Worm (Caenorhabditis elegans) whole organism, L4 larva: ENCODE data around the gene F01D5.3.

ENCODE experiments used
- ZK337.2 ChIP-seq: fragments of 200-800 bp; sonication (Bioruptor generic); IDR thresholded peaks from 2 replicates; pipeline ENCODE4 v1.3.6; 2022; ENCODE audit warnings: missing genetic modification reagents, missing genetic modification characterization, missing compliant biosample characterization
- ama-1 ChIP-seq: fragments of 150-350 bp; optimal IDR thresholded peaks from 2 replicates; lab custom pipeline; 2014; ENCODE audit warnings: inconsistent platforms, mixed read lengths
- ceh-82 ChIP-seq: sonication (generic microtip); optimal IDR thresholded peaks from 2 replicates; lab custom pipeline; 2017; ENCODE audit warnings: missing biosample characterization, missing genetic modification characterization
- daf-16 ChIP-seq, 3 experiments: sonication (generic microtip); optimal IDR thresholded peaks; 2 replicates each; lab custom pipeline; 2016 to 2017; ENCODE audit warnings: missing genetic modification characterization in 3 of 3, missing genetic modification reagents in 3 of 3, mild to moderate bottlenecking in 2 of 3, missing compliant biosample characterization in 2 of 3, missing biosample characterization in 1 of 3, moderate library complexity in 1 of 3
- dmd-9 ChIP-seq: fragments of 200-800 bp; sonication (Bioruptor generic); IDR thresholded peaks from 2 replicates; pipeline ENCODE4 v1.3.6; 2022; ENCODE audit warnings: missing genetic modification reagents, missing genetic modification characterization, missing compliant biosample characterization
- fkh-10 ChIP-seq: fragments of 150-350 bp; optimal IDR thresholded peaks from 2 replicates; lab custom pipeline; 2014; ENCODE audit warnings: missing biosample characterization, missing genetic modification reagents, missing genetic modification characterization
- lin-38 ChIP-seq: fragments of 200-800 bp; sonication (Bioruptor generic); IDR thresholded peaks from 2 replicates; pipeline ENCODE4 v1.3.6; 2022; ENCODE audit warnings: missing genetic modification reagents, missing genetic modification characterization, missing compliant biosample characterization
- lsy-2 ChIP-seq, 2 experiments: fragments of 150-350 bp in 1 of 2; sonication (generic microtip) in 1 of 2; optimal IDR thresholded peaks; 2 replicates each; lab custom pipeline; 2014 to 2017; ENCODE audit warnings: missing biosample characterization in 2 of 2, missing genetic modification characterization in 2 of 2
- nhr-10 ChIP-seq: fragments of 150-350 bp; optimal IDR thresholded peaks from 2 replicates; lab custom pipeline; 2014; ENCODE audit warnings: missing biosample characterization, missing genetic modification characterization
- nhr-6 ChIP-seq: fragments of 150-350 bp; optimal IDR thresholded peaks from 2 replicates; lab custom pipeline; 2014; ENCODE audit warnings: missing biosample characterization, missing genetic modification characterization
- nhr-76 ChIP-seq: fragments of 150-350 bp; optimal IDR thresholded peaks from 2 replicates; lab custom pipeline; 2014; ENCODE audit warnings: missing biosample characterization, missing genetic modification characterization
- skn-1 ChIP-seq: fragments of 150-350 bp; optimal IDR thresholded peaks from 2 replicates; lab custom pipeline; 2014; ENCODE audit warnings: missing biosample characterization, missing genetic modification characterization
- unc-39 ChIP-seq: sonication (generic microtip); optimal IDR thresholded peaks from 2 replicates; lab custom pipeline; 2017; ENCODE audit warnings: missing biosample characterization, missing genetic modification characterization

ce11 chrII:13957437-13957836 lies 42.5 kb downstream of the F01D5.3 start, which contains the start of gene zip-3:
- TF ChIP-seq nhr-76 (tag; lab: Kevin White, UChicago) (no peak), unc-39 (tag; lab: Kevin White, UChicago) (no peak), nhr-10 (tag; lab: Kevin White, UChicago) (no peak), skn-1 (no peak), ama-1 (no peak), dmd-9 (GFP tag; lab: Robert Waterston, UW) (no peak), fkh-10 (GFP tag; lab: Kevin White, UChicago) (no peak), ZK337.2 (GFP tag; lab: Robert Waterston, UW) (no peak), nhr-6 (tag; lab: Kevin White, UChicago) (no peak), ceh-82 (no peak), daf-16 (GFP tag; optimal IDR thresholded peaks at IDR 0.05; lab: Kevin White, UChicago) (no peak), daf-16 (tag; optimal IDR thresholded peaks at IDR 0.05; lab: Kevin White, UChicago) (peak; percentile 61), lsy-2 (tag; optimal IDR thresholded peaks at IDR 0.05; lab: Kevin White, UChicago) (no peak), lin-38 (GFP tag; lab: Robert Waterston, UW) (no peak)
